Fruit fly (Drosophila melanogaster): ENCODE results near the gene CG34165.

Gene CG34165

dm6 chr2L:14688922-14689711, 24.4 kb upstream of the CG34165 start, which contains the start of gene osp (continued):
- peak; percentile 98 for TF ChIP-seq Blimp-1 (GFP tag; optimal IDR thresholded peaks at IDR 0.05)
- TF ChIP-seq bigmax (GFP tag; optimal IDR thresholded peaks at IDR 0.05) = peak; percentile 60
- TF ChIP-seq CG6854 (GFP tag; optimal IDR thresholded peaks at IDR 0.05) = peak; percentile 95
- TF ChIP-seq Scr (GFP tag; IDR thresholded peaks at IDR 0.05; ENCODE audit: partially characterized antibody) = peak; percentile 57
- peak; percentile 98 for TF ChIP-seq CG14667 (GFP tag; IDR thresholded peaks at IDR 0.05)
- TF ChIP-seq CG1832 (GFP tag; optimal IDR thresholded peaks at IDR 0.05) = no peak
- peak in 1 of 2 experiments; percentile 94 for TF ChIP-seq Hr78 (GFP tag; optimal IDR thresholded peaks at IDR 0.05)
- TF ChIP-seq Nf-YB (GFP tag; optimal IDR thresholded peaks at IDR 0.05) = peak; percentile 90
- TF ChIP-seq Dek (tag; optimal IDR thresholded peaks at IDR 0.05) = peak; percentile 99
- peak; percentile 93 for TF ChIP-seq kah (GFP tag; optimal IDR thresholded peaks at IDR 0.05)
- no peak; the same call in 2 of the 3 replicates for TF ChIP-seq HLH4C (GFP tag; IDR thresholded peaks at IDR 0.05; ENCODE audit: partially characterized antibody)
- peak; percentile 95 for TF ChIP-seq CG12942 (GFP tag; optimal IDR thresholded peaks at IDR 0.05)
- no peak for TF ChIP-seq CG14860 (GFP tag; IDR thresholded peaks at IDR 0.05; ENCODE audit: partially characterized antibody)
- TF ChIP-seq ato (GFP tag; IDR thresholded peaks at IDR 0.05; ENCODE audit: partially characterized antibody) = no peak
- peak; percentile 98 for TF ChIP-seq CG3847 (GFP tag; IDR thresholded peaks at IDR 0.05)
- peak; percentile 81 for TF ChIP-seq CG10274 (GFP tag; optimal IDR thresholded peaks at IDR 0.05)
- peak; percentile 95 for TF ChIP-seq cato (GFP tag; optimal IDR thresholded peaks at IDR 0.05; ENCODE audit: borderline replicate concordance)
- peak; percentile 88 for TF ChIP-seq CG8359 (GFP tag; optimal IDR thresholded peaks at IDR 0.05; ENCODE audit: borderline replicate concordance)
- TF ChIP-seq sug (tag; optimal IDR thresholded peaks at IDR 0.05) = peak; percentile 97
- peak; percentile 49 for TF ChIP-seq ash1 (GFP tag; optimal IDR thresholded peaks at IDR 0.05)
- peak; percentile 49 for TF ChIP-seq hkb (optimal IDR thresholded peaks at IDR 0.05)
- TF ChIP-seq hkb (GFP tag; IDR thresholded peaks at IDR 0.05) = peak; percentile 100
- peak; percentile 97 for TF ChIP-seq CG1024 (GFP tag; IDR thresholded peaks at IDR 0.05)
- peak; percentile 60 for TF ChIP-seq disco-r (GFP tag; optimal IDR thresholded peaks at IDR 0.05)
- peak; percentile 99 for TF ChIP-seq CG10979 (tag; optimal IDR thresholded peaks at IDR 0.05)
- peak; percentile 96 for TF ChIP-seq cwo (GFP tag; optimal IDR thresholded peaks at IDR 0.05)
- TF ChIP-seq wor (GFP tag; IDR thresholded peaks at IDR 0.05) = peak; percentile 97
- TF ChIP-seq Asciz (GFP tag; optimal IDR thresholded peaks at IDR 0.05) = peak; percentile 98
- TF ChIP-seq gcm2 (GFP tag; optimal IDR thresholded peaks at IDR 0.05) = peak; percentile 87
- peak; percentile 72 for TF ChIP-seq NK7.1 (GFP tag; optimal IDR thresholded peaks at IDR 0.05)
- TF ChIP-seq slp2 (GFP tag; optimal IDR thresholded peaks at IDR 0.05) = peak; percentile 47
- peak; percentile 100 for TF ChIP-seq CG7839 (tag; optimal IDR thresholded peaks at IDR 0.05)
- TF ChIP-seq cad (GFP tag; optimal IDR thresholded peaks at IDR 0.05) = no peak
- peak; percentile 74 for TF ChIP-seq HLH54F (GFP tag; optimal IDR thresholded peaks at IDR 0.05)
- TF ChIP-seq HmgZ (tag; optimal IDR thresholded peaks at IDR 0.05) = peak; percentile 98
- peak; percentile 86 for TF ChIP-seq CG18011 (GFP tag; optimal IDR thresholded peaks at IDR 0.05)
- TF ChIP-seq onecut (GFP tag; IDR thresholded peaks at IDR 0.05) = peak; percentile 97
- peak; percentile 98 for TF ChIP-seq CG4730 (GFP tag; IDR thresholded peaks at IDR 0.05)
- TF ChIP-seq CG11398 (GFP tag; optimal IDR thresholded peaks at IDR 0.05) = peak; percentile 34
- TF ChIP-seq ATbp (GFP tag; optimal IDR thresholded peaks at IDR 0.05) = peak; percentile 97
- TF ChIP-seq bowl (GFP tag; IDR thresholded peaks at IDR 0.05) = peak; percentile 98
- TF ChIP-seq sima (GFP tag; optimal IDR thresholded peaks at IDR 0.05) = peak; percentile 40
- TF ChIP-seq ap (GFP tag; IDR thresholded peaks at IDR 0.05) = peak; percentile 99
- TF ChIP-seq Spps (tag; optimal IDR thresholded peaks at IDR 0.05) = peak; percentile 98
- TF ChIP-seq sisA (GFP tag; IDR thresholded peaks at IDR 0.05) = peak; percentile 98
- peak; percentile 30 for TF ChIP-seq eyg (GFP tag; optimal IDR thresholded peaks at IDR 0.05)
- TF ChIP-seq CG1603 (tag; optimal IDR thresholded peaks at IDR 0.05) = peak; percentile 95
- TF ChIP-seq CG14441 (GFP tag; IDR thresholded peaks at IDR 0.05) = peak; percentile 98

Data from whole organism, embryonic.